Fruit fly (Drosophila melanogaster): ENCODE results near the gene CG5478.

CG5478 gene

DNA sequence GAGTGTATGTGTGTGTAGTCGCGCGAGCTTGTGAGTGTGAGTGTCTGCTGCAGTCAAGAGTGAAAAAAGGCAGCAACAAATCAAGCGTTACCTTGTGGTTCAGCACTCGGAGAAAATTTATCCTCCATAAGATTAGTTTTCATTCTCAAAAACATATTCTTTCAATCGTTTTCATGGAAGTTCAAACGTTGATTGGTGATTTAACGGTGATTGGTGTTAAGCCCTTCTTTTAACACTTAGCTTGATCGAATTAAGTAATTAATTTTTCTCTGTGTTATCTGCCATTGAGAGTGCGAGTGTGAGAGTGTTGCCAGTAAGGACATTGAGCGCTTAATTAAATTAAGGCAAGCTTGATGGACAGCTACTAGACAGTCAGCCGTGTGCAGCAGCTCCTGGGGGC lies 33.9 kb downstream of the CG5478 start (continued):
- peak; percentile 31 for TF ChIP-seq lab (GFP tag; optimal IDR thresholded peaks at IDR 0.05)
- TF ChIP-seq CG2678 (tag; optimal IDR thresholded peaks at IDR 0.05) = peak; percentile 14
- TF ChIP-seq lola (GFP tag; optimal IDR thresholded peaks at IDR 0.05) = no peak
- TF ChIP-seq Rfx (GFP tag; IDR thresholded peaks at IDR 0.05) = peak; percentile 5; the same call in 1 of the 2 replicates
- TF ChIP-seq HmgD (GFP tag; optimal IDR thresholded peaks at IDR 0.05) = no peak
- TF ChIP-seq Sox102F (GFP tag; optimal IDR thresholded peaks at IDR 0.05) = peak; percentile 15
- no peak for TF ChIP-seq Neu2 (GFP tag; optimal IDR thresholded peaks at IDR 0.05; ENCODE audit: borderline replicate concordance)
- no peak for TF ChIP-seq C15 (GFP tag; IDR thresholded peaks at IDR 0.05)
- TF ChIP-seq row (GFP tag; IDR thresholded peaks at IDR 0.05) = 0 out of 3 replicates have a peak, but pooled peaks have one; percentile 11
- TF ChIP-seq CG10959 (GFP tag; IDR thresholded peaks at IDR 0.05) = no peak
- no peak for TF ChIP-seq mam (GFP tag; optimal IDR thresholded peaks at IDR 0.05)
- no peak for TF ChIP-seq zf30C (GFP tag; optimal IDR thresholded peaks at IDR 0.05)
- no peak for TF ChIP-seq CG6654 (GFP tag; optimal IDR thresholded peaks at IDR 0.05)
- no peak for TF ChIP-seq Dp (GFP tag; optimal IDR thresholded peaks at IDR 0.05)
- peak; percentile 8 for TF ChIP-seq Hmr (GFP tag; optimal IDR thresholded peaks at IDR 0.05)
- no peak for TF ChIP-seq D (optimal IDR thresholded peaks at IDR 0.05)
- no peak for TF ChIP-seq D (GFP tag; optimal IDR thresholded peaks at IDR 0.05)
- TF ChIP-seq CG33213 (GFP tag; optimal IDR thresholded peaks at IDR 0.05) = no peak
- TF ChIP-seq yki (optimal IDR thresholded peaks at IDR 0.05) = no peak
- peak; percentile 13 for TF ChIP-seq CG2120 (GFP tag; optimal IDR thresholded peaks at IDR 0.05)
- no peak for TF ChIP-seq Taf1 (GFP tag; IDR thresholded peaks at IDR 0.05)
- peak; percentile 9 for TF ChIP-seq dmrt99B (tag; optimal IDR thresholded peaks at IDR 0.05)
- TF ChIP-seq caup (GFP tag; optimal IDR thresholded peaks at IDR 0.05; ENCODE audit: severe bottlenecking) = no peak
- no peak for TF ChIP-seq CG17328 (GFP tag; IDR thresholded peaks at IDR 0.05)
- TF ChIP-seq CG4282 (GFP tag; optimal IDR thresholded peaks at IDR 0.05) = no peak
- TF ChIP-seq tup (GFP tag; optimal IDR thresholded peaks at IDR 0.05) = no peak
- TF ChIP-seq CG11504 (tag; optimal IDR thresholded peaks at IDR 0.05) = no peak
- TF ChIP-seq Hr51 (GFP tag; optimal IDR thresholded peaks at IDR 0.05) = peak in 1 of 2 experiments; percentile 33
- no peak for TF ChIP-seq btn (GFP tag; optimal IDR thresholded peaks at IDR 0.05)
- no peak for TF ChIP-seq CG34224 (GFP tag; IDR thresholded peaks at IDR 0.05; ENCODE audit: partially characterized antibody)
- TF ChIP-seq Sry-δ (GFP tag; optimal IDR thresholded peaks at IDR 0.05) = no peak
- peak; percentile 76 for TF ChIP-seq Med (GFP tag)

DNA sequence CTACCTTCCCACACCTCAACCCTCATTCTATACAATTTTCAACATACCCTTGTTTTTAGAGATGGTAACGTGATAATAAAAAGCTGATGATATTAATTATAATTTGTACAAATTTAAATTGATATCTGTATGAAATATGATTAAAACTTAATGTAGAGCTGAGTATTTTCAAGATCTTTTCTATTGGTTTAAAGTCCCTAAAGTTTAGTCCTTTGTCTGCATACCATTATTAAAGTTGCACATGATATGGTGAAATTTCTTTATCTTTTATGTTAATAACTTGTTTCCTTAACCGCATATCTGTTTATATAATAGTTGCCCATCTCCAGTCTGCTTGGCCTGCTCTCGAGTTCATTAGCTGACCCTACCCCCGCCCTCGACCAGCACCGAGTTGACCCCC lies 35.2 kb downstream of the CG5478 start:
- TF ChIP-seq Fer1 (GFP tag; optimal IDR thresholded peaks at IDR 0.05) (peak; percentile 25), CG4617 (GFP tag; optimal IDR thresholded peaks at IDR 0.05; ENCODE audit: borderline replicate concordance) (no peak), Abd-B (GFP tag; optimal IDR thresholded peaks at IDR 0.05) (no peak), CG2120 (GFP tag; optimal IDR thresholded peaks at IDR 0.05) (peak; percentile 57), CG6175 (GFP tag; IDR thresholded peaks at IDR 0.05) (no peak), gem (tag; optimal IDR thresholded peaks at IDR 0.05) (peak; percentile 21), CG9727 (GFP tag; optimal IDR thresholded peaks at IDR 0.05) (no peak), BEAF-32 (GFP tag; optimal IDR thresholded peaks at IDR 0.05) (peak; percentile 13), CG11504 (tag; optimal IDR thresholded peaks at IDR 0.05) (peak; percentile 32), CG2678 (tag; optimal IDR thresholded peaks at IDR 0.05) (peak; percentile 57), aop (GFP tag; IDR thresholded peaks at IDR 0.05) (no peak), D19B (GFP tag; optimal IDR thresholded peaks at IDR 0.05) (peak; percentile 16), Pdp1 (GFP tag; optimal IDR thresholded peaks at IDR 0.05) (peak in 1 of 2 experiments; percentile 16), CG18599 (GFP tag; optimal IDR thresholded peaks at IDR 0.05) (peak; percentile 74), cwo (GFP tag; optimal IDR thresholded peaks at IDR 0.05) (peak; percentile 37), grau (tag; optimal IDR thresholded peaks at IDR 0.05) (peak; percentile 33), sens (GFP tag) (peak; percentile 44), tap (tag; optimal IDR thresholded peaks at IDR 0.05) (no peak), Hmr (GFP tag; optimal IDR thresholded peaks at IDR 0.05) (peak; percentile 39), Aef1 (GFP tag; IDR thresholded peaks at IDR 0.05) (no peak), CG7839 (tag; optimal IDR thresholded peaks at IDR 0.05) (peak; percentile 19), eyg (GFP tag; optimal IDR thresholded peaks at IDR 0.05) (no peak), Ets65A (GFP tag) (no peak)

All from whole organism, embryonic.